Worm (Caenorhabditis elegans): ENCODE results near the gene B0496.2.

- no peak for TF ChIP-seq elt-1 (tag; optimal IDR thresholded peaks at IDR 0.05; ENCODE audit: borderline replicate concordance, insufficient read depth)
- no peak for TF ChIP-seq nhr-76 (tag; optimal IDR thresholded peaks at IDR 0.05)
- TF ChIP-seq mab-5 (tag; optimal IDR thresholded peaks at IDR 0.05), result no peak
- TF ChIP-seq sptf-1 (tag; optimal IDR thresholded peaks at IDR 0.05), result peak; percentile 25
- no peak for TF ChIP-seq nhr-28 (tag; optimal IDR thresholded peaks at IDR 0.05)
- TF ChIP-seq M03D4.4 (tag; optimal IDR thresholded peaks at IDR 0.05), result no peak
- no peak for TF ChIP-seq unc-62 (GFP tag; optimal IDR thresholded peaks at IDR 0.05)
Observed at ce11 chrIV:7402077-7402476, 45.6 kb upstream of the B0496.2 start.
